Worm (Caenorhabditis elegans) whole organism, L2 larva: ENCODE results near the gene srsx-37.

Source experiments
- Y55F3AM.14 ChIP-seq: fragments of 200-800 bp; sonication (Bioruptor generic); optimal IDR thresholded peaks from 2 replicates; lab custom pipeline; 2018; ENCODE audit warnings: mild to moderate bottlenecking, missing genetic modification characterization, missing compliant biosample characterization
- aly-2 ChIP-seq: fragments of 150-350 bp; optimal IDR thresholded peaks from 2 replicates; lab custom pipeline; 2014; ENCODE audit warnings: missing biosample characterization, missing genetic modification characterization
- ama-1 ChIP-seq: fragments of 150-350 bp; optimal IDR thresholded peaks from 2 replicates; lab custom pipeline; 2018; ENCODE audit warnings: inconsistent platforms
- blmp-1 ChIP-seq: sonication (generic microtip); optimal IDR thresholded peaks from 2 replicates; lab custom pipeline; 2017; ENCODE audit warnings: missing genetic modification characterization, mild to moderate bottlenecking, missing compliant biosample characterization, antibody characterized with exemption, moderate library complexity; ENCODE audit not compliant: insufficient read depth
- ceh-16 ChIP-seq: fragments of 150-350 bp; optimal IDR thresholded peaks from 2 replicates; lab custom pipeline; 2014; ENCODE audit warnings: missing biosample characterization, missing genetic modification characterization
- ceh-82 ChIP-seq: fragments of 150-350 bp; optimal IDR thresholded peaks from 2 replicates; lab custom pipeline; 2014; ENCODE audit warnings: missing biosample characterization, missing genetic modification characterization
- crh-2 ChIP-seq: sonication (generic microtip); optimal IDR thresholded peaks from 2 replicates; lab custom pipeline; 2017; ENCODE audit warnings: missing biosample characterization, missing genetic modification characterization
- dmd-4 ChIP-seq: sonication (generic microtip); optimal IDR thresholded peaks from 2 replicates; lab custom pipeline; 2017; ENCODE audit warnings: missing biosample characterization, missing genetic modification characterization
- egl-27 ChIP-seq: sonication (generic microtip); optimal IDR thresholded peaks from 3 replicates; lab custom pipeline; 2017; ENCODE audit warnings: missing biosample characterization, missing genetic modification reagents, missing genetic modification characterization
- elt-1 ChIP-seq: fragments of 150-350 bp; optimal IDR thresholded peaks from 2 replicates; lab custom pipeline; 2014; ENCODE audit warnings: missing biosample characterization, missing genetic modification characterization
- fos-1 ChIP-seq: fragments of 150-350 bp; optimal IDR thresholded peaks from 2 replicates; lab custom pipeline; 2014; ENCODE audit warnings: missing biosample characterization, missing genetic modification characterization
- gmeb-1 ChIP-seq: fragments of 150-350 bp; optimal IDR thresholded peaks from 2 replicates; lab custom pipeline; 2014; ENCODE audit warnings: missing biosample characterization, missing genetic modification characterization
- lin-13 ChIP-seq: fragments of 150-350 bp; optimal IDR thresholded peaks from 2 replicates; lab custom pipeline; 2014; ENCODE audit warnings: missing biosample characterization, missing genetic modification reagents, missing genetic modification characterization
- lin-39 ChIP-seq: fragments of 150-350 bp; optimal IDR thresholded peaks from 2 replicates; lab custom pipeline; 2014; ENCODE audit warnings: missing biosample characterization, missing genetic modification reagents, missing genetic modification characterization
- lsy-2 ChIP-seq, 2 experiments: fragments of 150-350 bp in 1 of 2; sonication (generic microtip) in 1 of 2; optimal IDR thresholded peaks; 2 replicates each; lab custom pipeline; 2014 to 2017; ENCODE audit warnings: missing biosample characterization in 2 of 2, missing genetic modification characterization in 2 of 2
- mab-5 ChIP-seq: fragments of 150-350 bp; optimal IDR thresholded peaks from 2 replicates; lab custom pipeline; 2014; ENCODE audit warnings: missing biosample characterization, missing genetic modification characterization
- mbf-1 ChIP-seq: sonication (generic microtip); optimal IDR thresholded peaks from 2 replicates; lab custom pipeline; 2017; ENCODE audit warnings: missing biosample characterization, missing genetic modification characterization
- mdl-1 ChIP-seq, 2 experiments: fragments of 150-350 bp in 1 of 2; sonication (generic microtip) in 1 of 2; optimal IDR thresholded peaks; 2 replicates each; lab custom pipeline; 2017; ENCODE audit warnings: missing biosample characterization in 2 of 2, missing genetic modification characterization in 2 of 2
- nhr-10 ChIP-seq: sonication (generic microtip); optimal IDR thresholded peaks from 2 replicates; lab custom pipeline; 2017; ENCODE audit warnings: missing biosample characterization, missing genetic modification characterization
- nhr-11 ChIP-seq: fragments of 150-350 bp; optimal IDR thresholded peaks from 2 replicates; lab custom pipeline; 2014; ENCODE audit warnings: missing biosample characterization, missing genetic modification characterization
- nhr-12 ChIP-seq: fragments of 150-350 bp; optimal IDR thresholded peaks from 2 replicates; lab custom pipeline; 2014; ENCODE audit warnings: missing biosample characterization, missing genetic modification characterization
- nhr-129 ChIP-seq: fragments of 150-350 bp; optimal IDR thresholded peaks from 2 replicates; lab custom pipeline; 2014; ENCODE audit warnings: missing biosample characterization, missing genetic modification characterization
- nhr-21 ChIP-seq: fragments of 150-350 bp; optimal IDR thresholded peaks from 2 replicates; lab custom pipeline; 2014; ENCODE audit warnings: missing biosample characterization, missing genetic modification characterization
- nhr-23 ChIP-seq: fragments of 150-350 bp; optimal IDR thresholded peaks from 2 replicates; lab custom pipeline; 2014; ENCODE audit warnings: missing biosample characterization, missing genetic modification reagents, missing genetic modification characterization
- nhr-237 ChIP-seq: fragments of 150-350 bp; optimal IDR thresholded peaks from 2 replicates; lab custom pipeline; 2014; ENCODE audit warnings: missing biosample characterization, missing genetic modification characterization
- nhr-6 ChIP-seq: fragments of 150-350 bp; optimal IDR thresholded peaks from 2 replicates; lab custom pipeline; 2014; ENCODE audit warnings: missing biosample characterization, missing genetic modification characterization
- nhr-77 ChIP-seq: fragments of 150-350 bp; optimal IDR thresholded peaks from 2 replicates; lab custom pipeline; 2014; ENCODE audit warnings: missing biosample characterization, missing genetic modification characterization
- sem-4 ChIP-seq: fragments of 150-350 bp; optimal IDR thresholded peaks from 2 replicates; lab custom pipeline; 2014; ENCODE audit warnings: missing biosample characterization, missing genetic modification reagents, missing genetic modification characterization
- skn-1 ChIP-seq: sonication (generic microtip); optimal IDR thresholded peaks from 2 replicates; lab custom pipeline; 2017; ENCODE audit warnings: missing biosample characterization, missing genetic modification characterization
- sma-3 ChIP-seq: sonication (generic microtip); optimal IDR thresholded peaks from 2 replicates; lab custom pipeline; 2016; ENCODE audit warnings: missing genetic modification reagents, missing genetic modification characterization, missing compliant biosample characterization
- snpc-4 ChIP-seq: fragments of 150-350 bp; optimal IDR thresholded peaks from 2 replicates; lab custom pipeline; 2014; ENCODE audit warnings: missing biosample characterization, missing genetic modification characterization
- unc-39 ChIP-seq: fragments of 150-350 bp; optimal IDR thresholded peaks from 2 replicates; lab custom pipeline; 2014; ENCODE audit warnings: missing biosample characterization, missing genetic modification characterization
- unc-55 ChIP-seq: fragments of 150-350 bp; sonication (generic microtip); optimal IDR thresholded peaks from 3 replicates; lab custom pipeline; 2014; ENCODE audit warnings: missing biosample characterization, missing genetic modification reagents, missing genetic modification characterization
- unc-62 ChIP-seq: fragments of 150-350 bp; optimal IDR thresholded peaks from 2 replicates; lab custom pipeline; 2014; ENCODE audit warnings: missing biosample characterization, missing genetic modification reagents, missing genetic modification characterization
- ztf-1 ChIP-seq: fragments of 200-800 bp; sonication (Bioruptor generic); conservative IDR thresholded peaks from 2 replicates; pipeline ENCODE4 v1.3.6; 2022; ENCODE audit warnings: missing genetic modification characterization, missing compliant biosample characterization
- ztf-11 ChIP-seq: sonication (generic microtip); optimal IDR thresholded peaks from 2 replicates; lab custom pipeline; 2017; ENCODE audit warnings: missing biosample characterization, missing genetic modification characterization
- ztf-4 ChIP-seq: fragments of 150-350 bp; optimal IDR thresholded peaks from 2 replicates; lab custom pipeline; 2014; ENCODE audit warnings: missing biosample characterization, missing genetic modification characterization

The srsx-37 gene

DNA sequence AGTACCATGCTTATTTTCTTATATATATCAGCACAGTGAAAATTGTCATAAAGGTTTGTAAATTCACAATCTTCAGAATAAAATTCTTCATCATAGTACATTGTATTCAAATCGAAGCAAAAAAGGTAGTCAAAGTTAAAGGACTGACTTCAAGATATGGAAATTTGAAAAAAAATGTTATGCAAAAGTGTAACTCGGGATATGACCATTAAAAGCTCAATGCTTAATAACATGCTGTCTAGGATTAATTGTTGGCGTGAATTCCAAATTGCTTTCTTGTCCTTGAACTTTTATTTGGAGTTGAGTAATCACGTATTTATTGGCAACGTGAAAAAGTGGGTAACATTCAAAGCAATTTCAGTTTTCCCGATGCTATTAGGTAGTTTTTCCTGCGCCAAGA is 15.8 kb upstream of the srsx-37 start, which contains the start of gene srw-16:
Gene srw-16, minus strand, starts transcription at position 101 of the 400 bp plus-strand sequence.
- TF ChIP-seq unc-55 (no peak), sma-3 (GFP tag; lab: Kevin White, UChicago) (no peak), mab-5 (tag; lab: Kevin White, UChicago) (no peak), ztf-11 (tag; lab: Kevin White, UChicago) (no peak), sem-4 (no peak), nhr-237 (no peak), nhr-23 (tag; lab: Kevin White, UChicago) (no peak), blmp-1 (tag; lab: Kevin White, UChicago) (no peak), gmeb-1 (tag; lab: Kevin White, UChicago) (no peak), nhr-12 (no peak), lin-13 (no peak), nhr-11 (tag; lab: Kevin White, UChicago) (no peak), unc-39 (no peak), ztf-4 (tag; lab: Kevin White, UChicago) (no peak), lsy-2 (tag; optimal IDR thresholded peaks at IDR 0.05; lab: Kevin White, UChicago) (no peak)

DNA sequence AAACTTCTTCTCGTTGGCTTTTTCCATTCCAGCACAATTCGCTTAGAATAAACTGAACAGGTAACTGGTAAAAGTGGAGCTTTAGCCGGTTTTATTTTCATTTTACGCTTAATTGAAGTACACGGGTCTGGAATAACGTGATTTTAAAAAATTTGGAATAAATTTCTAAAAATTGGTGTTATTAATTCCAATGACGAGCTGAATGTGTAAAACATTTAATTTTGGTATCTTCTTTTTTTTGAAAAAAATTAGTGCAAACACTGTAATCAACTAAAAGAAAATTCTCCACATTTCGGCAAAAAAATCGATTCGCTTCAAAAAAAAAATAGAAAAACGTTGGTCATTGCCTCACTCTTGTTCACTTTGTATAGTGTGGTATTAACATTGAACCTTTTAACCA is 13.3 kb upstream of the srsx-37 start, which contains the start of gene T10H4.4:
Gene T10H4.4, minus strand, starts transcription at position 101 of the 400 bp plus-strand sequence.
- TF ChIP-seq crh-2 (tag; lab: Kevin White, UChicago) (no peak), blmp-1 (tag; lab: Kevin White, UChicago) (no peak), skn-1 (tag; lab: Kevin White, UChicago) (no peak), nhr-10 (tag; lab: Kevin White, UChicago) (no peak), nhr-12 (no peak)

DNA sequence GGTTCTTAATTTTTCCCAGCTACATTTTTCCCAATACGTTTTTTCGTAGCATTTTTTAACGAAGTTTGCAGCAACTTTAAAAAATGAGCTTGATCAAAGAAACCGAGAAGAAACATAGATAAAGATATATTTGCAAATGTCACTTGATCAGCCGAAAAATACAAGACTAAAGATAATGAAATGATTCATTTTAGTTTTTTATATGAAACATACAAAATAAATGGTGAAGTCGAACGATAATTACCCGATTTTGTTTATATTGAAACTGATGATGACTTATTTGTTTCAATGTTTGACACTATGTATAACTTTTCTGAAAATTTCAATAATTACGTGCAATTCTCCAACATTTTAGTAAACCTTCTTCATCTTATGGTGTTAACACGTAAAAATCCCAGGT is 9.4 kb upstream of the srsx-37 start, which contains the start of gene srw-22:
Gene srw-22, plus strand, starts transcription at position 301 of the 400 bp plus-strand sequence.
- TF ChIP-seq ceh-82 (tag; lab: Kevin White, UChicago) (no peak), lin-39 (tag; lab: Kevin White, UChicago) (no peak), nhr-21 (tag; lab: Kevin White, UChicago) (no peak), nhr-11 (tag; lab: Kevin White, UChicago) (no peak), ztf-4 (tag; lab: Kevin White, UChicago) (no peak), aly-2 (no peak), nhr-77 (tag; lab: Kevin White, UChicago) (no peak), sma-3 (GFP tag; lab: Kevin White, UChicago) (no peak), unc-62 (GFP tag; lab: Kevin White, UChicago) (no peak), sem-4 (no peak), nhr-6 (tag; lab: Kevin White, UChicago) (no peak), ama-1 (lab: Kevin White, UChicago) (no peak), skn-1 (tag; lab: Kevin White, UChicago) (no peak), nhr-10 (tag; lab: Kevin White, UChicago) (no peak), ceh-16 (tag; lab: Kevin White, UChicago) (no peak), egl-27 (tag; lab: Kevin White, UChicago) (no peak), Y55F3AM.14 (GFP tag; lab: Kevin White, UChicago) (no peak)
- TF ChIP-seq, all 48 proteins: peak for 0

DNA sequence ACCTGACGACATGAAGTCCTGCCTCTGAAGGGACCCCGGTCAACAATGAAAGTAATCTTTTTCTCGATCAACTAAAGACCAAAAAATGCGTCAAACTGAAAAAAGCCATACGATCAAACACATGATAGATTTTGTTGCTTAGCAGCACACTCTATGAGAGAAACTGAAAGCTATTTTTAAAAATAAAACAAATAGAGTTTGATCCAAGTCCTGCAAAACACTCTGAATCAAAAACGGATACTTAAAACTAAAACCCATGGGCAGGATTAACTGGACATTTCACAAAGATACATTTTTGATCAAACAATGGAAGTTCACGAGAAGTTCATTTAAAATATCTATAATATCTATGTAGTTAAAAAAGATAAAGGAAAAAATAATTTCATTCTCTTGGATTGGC is 8.5 kb upstream of the srsx-37 start, which contains the start of gene T10H4.13:
Gene T10H4.13, minus strand, starts transcription at position 101 of the 400 bp plus-strand sequence.
- TF ChIP-seq ama-1 (lab: Kevin White, UChicago), result no peak
- TF ChIP-seq egl-27 (tag; lab: Kevin White, UChicago), result no peak
- TF ChIP-seq ceh-82 (tag; lab: Kevin White, UChicago), result no peak
- TF ChIP-seq mdl-1 (tag; optimal IDR thresholded peaks at IDR 0.05; lab: Kevin White, UChicago), result no peak
- TF ChIP-seq unc-62 (GFP tag; lab: Kevin White, UChicago), result no peak
- no peak for TF ChIP-seq gmeb-1 (tag; lab: Kevin White, UChicago)
- TF ChIP-seq nhr-129 (tag; lab: Kevin White, UChicago), result no peak
- TF ChIP-seq nhr-77 (tag; lab: Kevin White, UChicago), result no peak
- TF ChIP-seq fos-1, result no peak
- TF ChIP-seq ztf-1 (GFP tag; lab: Robert Waterston, UW), result no peak
- TF ChIP-seq snpc-4 (tag; lab: Kevin White, UChicago), result no peak
- no peak for TF ChIP-seq mbf-1
- no peak for TF ChIP-seq ztf-11 (tag; lab: Kevin White, UChicago)
- TF ChIP-seq dmd-4 (tag; lab: Kevin White, UChicago), result no peak
- no peak for TF ChIP-seq nhr-23 (tag; lab: Kevin White, UChicago)
- TF ChIP-seq aly-2, result no peak
- no peak for TF ChIP-seq lsy-2 (tag; optimal IDR thresholded peaks at IDR 0.05; lab: Kevin White, UChicago)
- TF ChIP-seq elt-1 (tag; lab: Kevin White, UChicago), result no peak
- TF ChIP-seq crh-2 (tag; lab: Kevin White, UChicago), result no peak
